Fruit fly (Drosophila melanogaster): ENCODE measurements around the gene Karybeta3.

- TF ChIP-seq Hr83 (GFP tag; optimal IDR thresholded peaks at IDR 0.05; ENCODE audit: poor library complexity, severe bottlenecking): no peak
- TF ChIP-seq Myc (optimal IDR thresholded peaks at IDR 0.05): no peak
- TF ChIP-seq OdsH (GFP tag; optimal IDR thresholded peaks at IDR 0.05): peak; percentile 38
- peak; percentile 63 for TF ChIP-seq HLH106 (tag; optimal IDR thresholded peaks at IDR 0.05)
- TF ChIP-seq woc (GFP tag; optimal IDR thresholded peaks at IDR 0.05): peak; percentile 62
- no peak for TF ChIP-seq dsf (GFP tag; optimal IDR thresholded peaks at IDR 0.05; ENCODE audit: borderline replicate concordance)
Measured at dm6 chr3R:4667399-4668201, 18.6 kb downstream of the Karybeta3 start.

Data from whole organism, wandering third instar larva.